Worm (Caenorhabditis elegans): ENCODE measurements around the gene F09C6.12.

The F09C6.12 gene

ce11 chrV:16919675-16920074, 37.0 kb downstream of the F09C6.12 start (continued):
- TF ChIP-seq snpc-4 (GFP tag; optimal IDR thresholded peaks at IDR 0.05) (no peak), snpc-4 (tag; optimal IDR thresholded peaks at IDR 0.05) (peak in 2 of 4 experiments; percentile 7 to 50), rec-8 (tag; optimal IDR thresholded peaks at IDR 0.05) (no peak), attf-6 (GFP tag; IDR thresholded peaks at IDR 0.05) (peak; percentile 89), D2030.7 (GFP tag; IDR thresholded peaks at IDR 0.05) (peak; percentile 31; the same call in 1 of the 2 replicates), hmg-20 (GFP tag; IDR thresholded peaks at IDR 0.05) (no peak), repo-1 (tag; optimal IDR thresholded peaks at IDR 0.05) (no peak), egrh-3 (GFP tag; IDR thresholded peaks at IDR 0.05) (no peak), sea-2 (GFP tag; IDR thresholded peaks at IDR 0.05) (no peak), nhr-179 (tag; optimal IDR thresholded peaks at IDR 0.05) (no peak), B0019.2 (GFP tag; conservative IDR thresholded peaks at IDR 0.05) (no peak), dox-1 (GFP tag; IDR thresholded peaks at IDR 0.05) (no peak), mel-28 (tag; optimal IDR thresholded peaks at IDR 0.05; ENCODE audit: borderline replicate concordance) (no peak), F57C9.4 (tag; optimal IDR thresholded peaks at IDR 0.05) (no peak), cebp-1 (GFP tag; IDR thresholded peaks at IDR 0.05) (no peak), cebp-1 (tag; optimal IDR thresholded peaks at IDR 0.05) (peak; percentile 10), chd-7 (tag; optimal IDR thresholded peaks at IDR 0.05) (no peak), ztf-18 (tag; optimal IDR thresholded peaks at IDR 0.05) (no peak), hlh-26 (GFP tag; conservative IDR thresholded peaks at IDR 0.05) (no peak), nfyb-1 (GFP tag; IDR thresholded peaks at IDR 0.05) (no peak), ZK185.1 (tag; optimal IDR thresholded peaks at IDR 0.05; ENCODE audit: poor library complexity, severe bottlenecking) (no peak), him-1 (tag; optimal IDR thresholded peaks at IDR 0.05) (no peak), B0261.1 (tag; optimal IDR thresholded peaks at IDR 0.05) (no peak), mcd-1 (GFP tag; IDR thresholded peaks at IDR 0.05) (peak; percentile 26; the same call in 1 of the 2 replicates)

ce11 chrV:16921952-16922351, 39.3 kb downstream of the F09C6.12 start, which contains the start of gene Y102A5C.4:
TSS of gene Y102A5C.4 (plus strand) at chrV:16922252.
- no peak for TF ChIP-seq F33H1.4 (GFP tag; IDR thresholded peaks at IDR 0.05)
- no peak for TF ChIP-seq aptf-2 (GFP tag; conservative IDR thresholded peaks at IDR 0.05)
- TF ChIP-seq Y53G8AR.9 (GFP tag; conservative IDR thresholded peaks at IDR 0.05), result no peak
- TF ChIP-seq attf-5 (GFP tag; optimal IDR thresholded peaks at IDR 0.05), result no peak
- TF ChIP-seq chd-7 (tag; optimal IDR thresholded peaks at IDR 0.05), result no peak
- TF ChIP-seq Y67H2A.10 (GFP tag; conservative IDR thresholded peaks at IDR 0.05), result no peak
- no peak for TF ChIP-seq dpl-1 (GFP tag; optimal IDR thresholded peaks at IDR 0.05)
- TF ChIP-seq F10E7.11 (tag; optimal IDR thresholded peaks at IDR 0.05), result no peak
- no peak for TF ChIP-seq lag-1 (GFP tag; IDR thresholded peaks at IDR 0.05)
- no peak for TF ChIP-seq mel-28 (tag; optimal IDR thresholded peaks at IDR 0.05; ENCODE audit: borderline replicate concordance)
- no peak for TF ChIP-seq die-1 (tag; optimal IDR thresholded peaks at IDR 0.05)
- TF ChIP-seq lin-35 (GFP tag; optimal IDR thresholded peaks at IDR 0.05), result no peak

ce11 chrV:16927345-16927744, 44.7 kb downstream of the F09C6.12 start, which contains the start of gene Y102A5C.36:
TSS of gene Y102A5C.36 (minus strand) at chrV:16927445.
- TF ChIP-seq ztf-26 (tag; optimal IDR thresholded peaks at IDR 0.05), result no peak
- no peak for TF ChIP-seq T26A5.8 (tag; optimal IDR thresholded peaks at IDR 0.05)
- no peak for TF ChIP-seq ztf-18 (tag; optimal IDR thresholded peaks at IDR 0.05)
- TF ChIP-seq nhr-27 (tag; optimal IDR thresholded peaks at IDR 0.05), result no peak
- no peak for TF ChIP-seq efl-1 (GFP tag; optimal IDR thresholded peaks at IDR 0.05)
- TF ChIP-seq mel-28 (tag; optimal IDR thresholded peaks at IDR 0.05; ENCODE audit: borderline replicate concordance), result no peak
- TF ChIP-seq ccch-3 (GFP tag; optimal IDR thresholded peaks at IDR 0.05), result no peak
- TF ChIP-seq zim-3 (tag; optimal IDR thresholded peaks at IDR 0.05), result no peak
- no peak for TF ChIP-seq madf-8 (GFP tag; conservative IDR thresholded peaks at IDR 0.05)
- TF ChIP-seq mcd-1 (GFP tag; IDR thresholded peaks at IDR 0.05), result no peak
- TF ChIP-seq hlh-12 (tag; optimal IDR thresholded peaks at IDR 0.05), result no peak
- no peak for TF ChIP-seq lag-1 (GFP tag; IDR thresholded peaks at IDR 0.05)
- no peak for TF ChIP-seq Y53F4B.3 (GFP tag; IDR thresholded peaks at IDR 0.05)
- TF ChIP-seq nhr-90 (tag; optimal IDR thresholded peaks at IDR 0.05), result no peak
